Worm (Caenorhabditis elegans): ENCODE data around the gene F14H8.2.

DNA sequence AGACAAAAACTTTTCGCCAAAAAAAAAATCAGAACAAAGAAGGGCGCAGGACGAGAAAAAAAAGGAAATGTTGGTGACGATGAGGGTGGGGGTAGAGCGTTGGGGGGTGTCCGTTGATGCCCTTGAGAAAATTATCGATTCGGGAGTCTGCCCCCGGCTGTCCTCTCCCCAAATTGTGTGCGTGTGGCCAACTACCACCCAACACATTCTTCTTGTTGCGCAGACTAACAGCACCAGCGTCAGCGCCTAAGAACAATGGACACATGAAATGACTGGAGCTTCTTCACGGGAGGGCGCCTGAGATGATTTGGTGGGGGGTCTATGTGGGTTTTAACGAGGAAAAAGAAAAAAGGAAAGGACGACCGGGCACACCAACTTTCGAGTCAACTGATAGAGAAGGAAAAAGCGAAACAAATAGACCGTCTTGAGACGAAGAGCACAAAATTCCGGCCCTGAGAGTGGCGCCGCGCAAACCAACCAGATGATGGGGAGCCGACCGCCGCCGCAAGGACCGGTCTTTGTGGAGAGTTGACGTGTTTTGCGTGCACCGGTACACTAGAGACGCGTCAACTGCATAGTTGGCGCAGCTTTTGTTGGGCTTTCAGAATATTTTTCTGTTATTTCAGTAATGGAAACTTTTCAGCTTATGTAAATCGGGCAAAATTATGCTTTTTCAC lies 45.1 kb upstream of the F14H8.2 start, which contains the start of gene C25D7.9:
- TF ChIP-seq tbx-8 (GFP tag; optimal IDR thresholded peaks at IDR 0.05) (no peak), lin-32 (GFP tag; optimal IDR thresholded peaks at IDR 0.05) (no peak), bed-3 (GFP tag; optimal IDR thresholded peaks at IDR 0.05) (no peak), hlh-1 (tag; optimal IDR thresholded peaks at IDR 0.05) (no peak), lin-13 (tag; optimal IDR thresholded peaks at IDR 0.05) (no peak), nhr-12 (tag; optimal IDR thresholded peaks at IDR 0.05) (no peak), unc-62 (GFP tag; optimal IDR thresholded peaks at IDR 0.05) (no peak), ztf-11 (tag; optimal IDR thresholded peaks at IDR 0.05) (no peak)
